Worm (Caenorhabditis elegans) whole organism, early embryonic: Measurements from ENCODE around the gene mak-2.

Experiments used
- ama-1 ChIP-seq: fragments of 150-350 bp; optimal IDR thresholded peaks from 2 replicates; lab custom pipeline; 2014
- tbx-11 ChIP-seq: fragments of 200-800 bp; sonication (Bioruptor generic); IDR thresholded peaks from 2 replicates; pipeline ENCODE4 v1.3.6; 2022; ENCODE audit warnings: missing genetic modification characterization, missing compliant biosample characterization
- tbx-37 ChIP-seq: fragments of 200-800 bp; sonication (Bioruptor generic); conservative IDR thresholded peaks from 2 replicates; pipeline ENCODE4 v1.3.6; 2022; ENCODE audit warnings: missing genetic modification reagents, missing genetic modification characterization, missing compliant biosample characterization

ce11 chrIV:854357-855269 lies 30.5 kb upstream of the mak-2 start, which contains the start of the genes lem-4 and Y55F3BR.11:
- no peak for TF ChIP-seq tbx-37 (GFP tag; lab: Robert Waterston, UW)
- TF ChIP-seq tbx-11 (GFP tag; lab: Robert Waterston, UW): no peak
- no peak for TF ChIP-seq ama-1 (lab: Kevin White, UChicago)
